Worm (Caenorhabditis elegans) whole organism, L2 larva: ENCODE measurements around the gene F57C2.4.

Source experiments
- C34F6.9 ChIP-seq: fragments of 150-350 bp; optimal IDR thresholded peaks from 2 replicates; lab custom pipeline; 2014; ENCODE audit warnings: missing biosample characterization, missing genetic modification characterization
- F13H6.1 ChIP-seq: sonication (generic microtip); optimal IDR thresholded peaks from 2 replicates; lab custom pipeline; 2016; ENCODE audit warnings: missing genetic modification characterization, missing compliant biosample characterization
- R02D3.7 ChIP-seq: fragments of 150-350 bp; optimal IDR thresholded peaks from 2 replicates; lab custom pipeline; 2014; ENCODE audit warnings: missing biosample characterization, missing genetic modification characterization
- Y55F3AM.14 ChIP-seq: fragments of 200-800 bp; sonication (Bioruptor generic); optimal IDR thresholded peaks from 2 replicates; lab custom pipeline; 2018; ENCODE audit warnings: mild to moderate bottlenecking, missing genetic modification characterization, missing compliant biosample characterization
- ZK546.5 ChIP-seq: sonication (generic microtip); optimal IDR thresholded peaks from 2 replicates; lab custom pipeline; 2017; ENCODE audit warnings: missing biosample characterization, missing genetic modification characterization
- ceh-16 ChIP-seq: fragments of 150-350 bp; optimal IDR thresholded peaks from 2 replicates; lab custom pipeline; 2014; ENCODE audit warnings: missing biosample characterization, missing genetic modification characterization
- crh-2 ChIP-seq: sonication (generic microtip); optimal IDR thresholded peaks from 2 replicates; lab custom pipeline; 2017; ENCODE audit warnings: missing biosample characterization, missing genetic modification characterization
- elt-1 ChIP-seq: fragments of 150-350 bp; optimal IDR thresholded peaks from 2 replicates; lab custom pipeline; 2014; ENCODE audit warnings: missing biosample characterization, missing genetic modification characterization
- fos-1 ChIP-seq: fragments of 150-350 bp; optimal IDR thresholded peaks from 2 replicates; lab custom pipeline; 2014; ENCODE audit warnings: missing biosample characterization, missing genetic modification characterization
- gmeb-1 ChIP-seq: fragments of 150-350 bp; optimal IDR thresholded peaks from 2 replicates; lab custom pipeline; 2014; ENCODE audit warnings: missing biosample characterization, missing genetic modification characterization
- lin-11 ChIP-seq: fragments of 150-350 bp; sonication (generic microtip); optimal IDR thresholded peaks from 2 replicates; lab custom pipeline; 2014; ENCODE audit warnings: missing biosample characterization, missing genetic modification characterization, inconsistent platforms, mixed read lengths
- lin-13 ChIP-seq: fragments of 150-350 bp; optimal IDR thresholded peaks from 2 replicates; lab custom pipeline; 2014; ENCODE audit warnings: missing biosample characterization, missing genetic modification reagents, missing genetic modification characterization
- lsy-2 ChIP-seq, 2 experiments: fragments of 150-350 bp in 1 of 2; sonication (generic microtip) in 1 of 2; optimal IDR thresholded peaks; 2 replicates each; lab custom pipeline; 2014 to 2017; ENCODE audit warnings: missing biosample characterization in 2 of 2, missing genetic modification characterization in 2 of 2
- mab-5 ChIP-seq: fragments of 150-350 bp; optimal IDR thresholded peaks from 2 replicates; lab custom pipeline; 2014; ENCODE audit warnings: missing biosample characterization, missing genetic modification characterization
- mbf-1 ChIP-seq: sonication (generic microtip); optimal IDR thresholded peaks from 2 replicates; lab custom pipeline; 2017; ENCODE audit warnings: missing biosample characterization, missing genetic modification characterization
- mdl-1 ChIP-seq, 2 experiments: fragments of 150-350 bp in 1 of 2; sonication (generic microtip) in 1 of 2; optimal IDR thresholded peaks; 2 replicates each; lab custom pipeline; 2017; ENCODE audit warnings: missing biosample characterization in 2 of 2, missing genetic modification characterization in 2 of 2
- nhr-12 ChIP-seq: fragments of 150-350 bp; optimal IDR thresholded peaks from 2 replicates; lab custom pipeline; 2014; ENCODE audit warnings: missing biosample characterization, missing genetic modification characterization
- nhr-129 ChIP-seq: fragments of 150-350 bp; optimal IDR thresholded peaks from 2 replicates; lab custom pipeline; 2014; ENCODE audit warnings: missing biosample characterization, missing genetic modification characterization
- nhr-21 ChIP-seq: fragments of 150-350 bp; optimal IDR thresholded peaks from 2 replicates; lab custom pipeline; 2014; ENCODE audit warnings: missing biosample characterization, missing genetic modification characterization
- nhr-237 ChIP-seq: fragments of 150-350 bp; optimal IDR thresholded peaks from 2 replicates; lab custom pipeline; 2014; ENCODE audit warnings: missing biosample characterization, missing genetic modification characterization
- nhr-25 ChIP-seq: fragments of 150-350 bp; sonication (generic microtip); optimal IDR thresholded peaks from 3 replicates; lab custom pipeline; 2014; ENCODE audit warnings: missing biosample characterization, missing genetic modification characterization
- nhr-6 ChIP-seq: fragments of 150-350 bp; optimal IDR thresholded peaks from 2 replicates; lab custom pipeline; 2014; ENCODE audit warnings: missing biosample characterization, missing genetic modification characterization
- nhr-77 ChIP-seq: fragments of 150-350 bp; optimal IDR thresholded peaks from 2 replicates; lab custom pipeline; 2014; ENCODE audit warnings: missing biosample characterization, missing genetic modification characterization
- peb-1 ChIP-seq: fragments of 150-350 bp; optimal IDR thresholded peaks from 2 replicates; lab custom pipeline; 2014; ENCODE audit warnings: missing biosample characterization, missing genetic modification characterization
- sem-4 ChIP-seq: fragments of 150-350 bp; optimal IDR thresholded peaks from 2 replicates; lab custom pipeline; 2014; ENCODE audit warnings: missing biosample characterization, missing genetic modification reagents, missing genetic modification characterization
- sma-3 ChIP-seq: sonication (generic microtip); optimal IDR thresholded peaks from 2 replicates; lab custom pipeline; 2016; ENCODE audit warnings: missing genetic modification reagents, missing genetic modification characterization, missing compliant biosample characterization
- sma-9 ChIP-seq, 2 experiments: fragments of 150-350 bp in 1 of 2; sonication (generic microtip) in 1 of 2; optimal IDR thresholded peaks; 2 replicates each; lab custom pipeline; 2014 to 2016; ENCODE audit warnings: missing genetic modification characterization in 2 of 2, mild to moderate bottlenecking in 1 of 2, missing biosample characterization in 1 of 2, missing compliant biosample characterization in 1 of 2, missing genetic modification reagents in 1 of 2, moderate library complexity in 1 of 2
- snpc-4 ChIP-seq: fragments of 150-350 bp; optimal IDR thresholded peaks from 2 replicates; lab custom pipeline; 2014; ENCODE audit warnings: missing biosample characterization, missing genetic modification characterization
- unc-39 ChIP-seq: fragments of 150-350 bp; optimal IDR thresholded peaks from 2 replicates; lab custom pipeline; 2014; ENCODE audit warnings: missing biosample characterization, missing genetic modification characterization
- unc-55 ChIP-seq: fragments of 150-350 bp; sonication (generic microtip); optimal IDR thresholded peaks from 3 replicates; lab custom pipeline; 2014; ENCODE audit warnings: missing biosample characterization, missing genetic modification reagents, missing genetic modification characterization
- unc-62 ChIP-seq: fragments of 150-350 bp; optimal IDR thresholded peaks from 2 replicates; lab custom pipeline; 2014; ENCODE audit warnings: missing biosample characterization, missing genetic modification reagents, missing genetic modification characterization
- zag-1 ChIP-seq: fragments of 150-350 bp; optimal IDR thresholded peaks from 2 replicates; lab custom pipeline; 2014; ENCODE audit warnings: missing biosample characterization, missing genetic modification characterization
- ztf-1 ChIP-seq: fragments of 200-800 bp; sonication (Bioruptor generic); conservative IDR thresholded peaks from 2 replicates; pipeline ENCODE4 v1.3.6; 2022; ENCODE audit warnings: missing genetic modification characterization, missing compliant biosample characterization
- ztf-4 ChIP-seq: fragments of 150-350 bp; optimal IDR thresholded peaks from 2 replicates; lab custom pipeline; 2014; ENCODE audit warnings: missing biosample characterization, missing genetic modification characterization

The F57C2.4 gene

ce11 chrII:14555019-14555418 lies 29.9 kb downstream of the F57C2.4 start:
- TF ChIP-seq sem-4: no peak
- TF ChIP-seq elt-1 (tag; lab: Kevin White, UChicago): no peak
- no peak for TF ChIP-seq ZK546.5 (tag; lab: Kevin White, UChicago)
- TF ChIP-seq ztf-1 (GFP tag; lab: Robert Waterston, UW): no peak
- no peak for TF ChIP-seq sma-9 (GFP tag; optimal IDR thresholded peaks at IDR 0.05; lab: Kevin White, UChicago)
- TF ChIP-seq sma-9 (tag; optimal IDR thresholded peaks at IDR 0.05; lab: Kevin White, UChicago): no peak
- TF ChIP-seq R02D3.7: no peak
- no peak for TF ChIP-seq crh-2 (tag; lab: Kevin White, UChicago)
- no peak for TF ChIP-seq ceh-16 (tag; lab: Kevin White, UChicago)
- TF ChIP-seq nhr-21: no peak
- no peak for TF ChIP-seq nhr-12 (tag; lab: Kevin White, UChicago)
- no peak for TF ChIP-seq mbf-1 (tag; lab: Kevin White, UChicago)
- no peak for TF ChIP-seq sma-3 (GFP tag; lab: Kevin White, UChicago)
- no peak for TF ChIP-seq nhr-77
- TF ChIP-seq unc-39 (tag; lab: Kevin White, UChicago): no peak
- TF ChIP-seq peb-1 (tag; lab: Kevin White, UChicago): no peak

- TF ChIP-seq mdl-1 (tag; optimal IDR thresholded peaks at IDR 0.05; lab: Kevin White, UChicago) (peak in 1 of 2 experiments; percentile 80), F13H6.1 (tag; lab: Kevin White, UChicago) (peak; percentile 94), ztf-4 (peak; percentile 46), lin-13 (GFP tag; lab: Kevin White, UChicago) (peak; percentile 92), snpc-4 (tag; lab: Kevin White, UChicago) (peak; percentile 60), nhr-237 (tag; lab: Kevin White, UChicago) (peak; percentile 67), C34F6.9 (tag; lab: Kevin White, UChicago) (peak; percentile 85), zag-1 (peak; percentile 56), fos-1 (peak; percentile 81), nhr-21 (peak; percentile 91), gmeb-1 (tag; lab: Kevin White, UChicago) (peak; percentile 81), nhr-6 (tag; lab: Kevin White, UChicago) (peak; percentile 73), lsy-2 (tag; optimal IDR thresholded peaks at IDR 0.05; lab: Kevin White, UChicago) (peak; percentile 96 to 99), Y55F3AM.14 (GFP tag; lab: Kevin White, UChicago) (peak; percentile 87), nhr-25 (tag; lab: Kevin White, UChicago) (peak; percentile 87), ZK546.5 (tag; lab: Kevin White, UChicago) (peak; percentile 74), unc-55 (GFP tag; lab: Kevin White, UChicago) (peak; percentile 84), mab-5 (tag; lab: Kevin White, UChicago) (peak; percentile 67), R02D3.7 (peak; percentile 21), sma-3 (GFP tag; lab: Kevin White, UChicago) (peak; percentile 99), crh-2 (tag; lab: Kevin White, UChicago) (peak; percentile 87), nhr-129 (tag; lab: Kevin White, UChicago) (peak; percentile 69), sem-4 (peak; percentile 17), nhr-77 (peak; percentile 92)
These were observed 36.5 kb downstream of the F57C2.4 start, which contains the start of gene mog-4 for ce11 chrII:14561549-14562115. Gene mog-4 (minus strand): TSS chrII:14561599.

- TF ChIP-seq lsy-2 (tag; optimal IDR thresholded peaks at IDR 0.05; lab: Kevin White, UChicago): peak; percentile 16 to 93
- peak; percentile 23 for TF ChIP-seq unc-55 (GFP tag; lab: Kevin White, UChicago)
- TF ChIP-seq sma-3 (GFP tag; lab: Kevin White, UChicago): peak; percentile 27
These were observed 38.8 kb downstream of the F57C2.4 start for ce11 chrII:14563766-14564370.

- no peak for TF ChIP-seq gmeb-1 (tag; lab: Kevin White, UChicago)
- no peak for TF ChIP-seq unc-39 (tag; lab: Kevin White, UChicago)
- no peak for TF ChIP-seq snpc-4 (tag; lab: Kevin White, UChicago)
- TF ChIP-seq lin-11 (tag; lab: Kevin White, UChicago): no peak
- TF ChIP-seq unc-62 (GFP tag; lab: Kevin White, UChicago): no peak
- TF ChIP-seq mdl-1 (tag; optimal IDR thresholded peaks at IDR 0.05; lab: Kevin White, UChicago): no peak
- no peak for TF ChIP-seq nhr-237 (tag; lab: Kevin White, UChicago)
- TF ChIP-seq mbf-1 (tag; lab: Kevin White, UChicago): no peak
These were observed 42.7 kb downstream of the F57C2.4 start for ce11 chrII:14567811-14568210.
